Fruit fly (Drosophila melanogaster) whole organism, embryonic: ENCODE data around the gene CG15550.
A peak's percentile ranks its signal among the peaks of the same experiment; 100 is the strongest.

Source experiments
- CG10274 ChIP-seq: fragments of 200-800 bp; sonication (Bioruptor generic); optimal IDR thresholded peaks from 3 replicates; lab custom pipeline; 2017; ENCODE audit warnings: missing biosample characterization, mild to moderate bottlenecking, missing genetic modification characterization
- CG11398 ChIP-seq: fragments of 200-800 bp; sonication (Bioruptor generic); optimal IDR thresholded peaks from 2 replicates; lab custom pipeline; 2016; ENCODE audit warnings: missing biosample characterization, missing genetic modification characterization
- CG11696 ChIP-seq: fragments of 200-800 bp; sonication (Bioruptor generic); IDR thresholded peaks from 2 replicates; pipeline ENCODE4 v1.3.6; 2022; ENCODE audit warnings: missing biosample characterization, missing genetic modification characterization
- CG12104 ChIP-seq: fragments of 200-800 bp; sonication (Bioruptor generic); optimal IDR thresholded peaks from 3 replicates; lab custom pipeline; 2016; ENCODE audit warnings: missing biosample characterization, missing genetic modification characterization
- CG12219 ChIP-seq: fragments of 200-800 bp; sonication (Bioruptor generic); optimal IDR thresholded peaks from 3 replicates; lab custom pipeline; 2018; ENCODE audit warnings: missing biosample characterization, mild to moderate bottlenecking, missing genetic modification characterization
- CG12744 ChIP-seq: fragments of 200-800 bp; sonication (Bioruptor generic); optimal IDR thresholded peaks from 2 replicates; lab custom pipeline; 2016; ENCODE audit warnings: missing biosample characterization, missing genetic modification characterization
- CG14710 ChIP-seq: fragments of 200-800 bp; sonication (Bioruptor generic); optimal IDR thresholded peaks from 3 replicates; lab custom pipeline; 2019; ENCODE audit warnings: missing biosample characterization, mild to moderate bottlenecking, missing genetic modification characterization, moderate library complexity
- CG14860 ChIP-seq: fragments of 200-800 bp; sonication (Bioruptor generic); IDR thresholded peaks from 3 replicates; pipeline ENCODE4 v1.3.6; 2022; ENCODE audit warnings: missing biosample characterization, missing genetic modification characterization; ENCODE audit not compliant: partially characterized antibody
- CG14965 ChIP-seq: fragments of 200-800 bp; sonication (Bioruptor generic); optimal IDR thresholded peaks from 2 replicates; lab custom pipeline; 2016; ENCODE audit warnings: missing biosample characterization, missing genetic modification characterization, borderline replicate concordance
- CG15269 ChIP-seq: fragments of 200-800 bp; sonication (Bioruptor generic); optimal IDR thresholded peaks from 2 replicates; lab custom pipeline; 2018; ENCODE audit warnings: missing biosample characterization, mild to moderate bottlenecking, missing genetic modification characterization, moderate library complexity
- CG17912 ChIP-seq: fragments of 200-800 bp; sonication (Bioruptor generic); optimal IDR thresholded peaks from 2 replicates; lab custom pipeline; 2018; ENCODE audit warnings: missing biosample characterization, mild to moderate bottlenecking, missing genetic modification characterization
- CG30020 ChIP-seq: fragments of 200-800 bp; optimal IDR thresholded peaks from 2 replicates; lab custom pipeline; 2019; ENCODE audit warnings: missing biosample characterization, mild to moderate bottlenecking, missing genetic modification characterization, moderate library complexity
- CG32767 ChIP-seq: fragments of 200-800 bp; sonication (Bioruptor generic); IDR thresholded peaks from 2 replicates; pipeline ENCODE4 v1.3.6; 2022; ENCODE audit warnings: missing biosample characterization, missing genetic modification characterization
- CG4854 ChIP-seq: fragments of 200-800 bp; sonication (Bioruptor generic); optimal IDR thresholded peaks from 2 replicates; lab custom pipeline; 2016; ENCODE audit warnings: missing biosample characterization, missing genetic modification characterization, inconsistent platforms
- CHES-1-like ChIP-seq: fragments of 200-800 bp; sonication (Bioruptor generic); optimal IDR thresholded peaks from 2 replicates; lab custom pipeline; 2016; ENCODE audit warnings: missing biosample characterization, missing genetic modification characterization
- Fer3 ChIP-seq: fragments of 200-800 bp; sonication (Bioruptor generic); optimal IDR thresholded peaks from 2 replicates; lab custom pipeline; 2018; ENCODE audit warnings: missing biosample characterization, mild to moderate bottlenecking, missing genetic modification characterization, moderate library complexity
- GATAe ChIP-seq: fragments of 200-800 bp; sonication (Bioruptor generic); conservative IDR thresholded peaks from 2 replicates; pipeline ENCODE4 v1.3.6; 2022; ENCODE audit warnings: missing biosample characterization, missing genetic modification characterization
- Hey ChIP-seq: fragments of 200-800 bp; sonication (Bioruptor generic); optimal IDR thresholded peaks from 3 replicates; lab custom pipeline; 2018; ENCODE audit warnings: missing biosample characterization, mild to moderate bottlenecking, missing genetic modification characterization
- Hr78 ChIP-seq, 2 experiments: fragments of 200-800 bp in 1 of 2; fragments of >200 bp in 1 of 2; sonication (Bioruptor generic) in 1 of 2; optimal IDR thresholded peaks; 2 replicates each; lab custom pipeline; 2017 to 2019; ENCODE audit warnings: missing biosample characterization in 2 of 2, missing genetic modification characterization in 2 of 2, mild to moderate bottlenecking in 1 of 2, moderate library complexity in 1 of 2
- Lpt ChIP-seq: fragments of >200 bp; optimal IDR thresholded peaks from 2 replicates; lab custom pipeline; 2018; ENCODE audit warnings: missing biosample characterization, missing genetic modification characterization
- Meics ChIP-seq: fragments of 200-800 bp; sonication (Bioruptor generic); optimal IDR thresholded peaks from 2 replicates; lab custom pipeline; 2017; ENCODE audit warnings: missing biosample characterization, mild to moderate bottlenecking, missing genetic modification characterization
- NC2β ChIP-seq: fragments of 200-800 bp; sonication (Bioruptor generic); optimal IDR thresholded peaks from 2 replicates; lab custom pipeline; 2016; ENCODE audit warnings: missing biosample characterization, missing genetic modification characterization
- NK7.1 ChIP-seq: fragments of 200-800 bp; sonication (Bioruptor generic); optimal IDR thresholded peaks from 3 replicates; lab custom pipeline; 2016; ENCODE audit warnings: missing biosample characterization, missing genetic modification characterization
- Oaz ChIP-seq: fragments of 200-800 bp; sonication (Bioruptor generic); IDR thresholded peaks from 2 replicates; pipeline ENCODE4 v1.3.6; 2022; ENCODE audit warnings: missing biosample characterization, missing genetic modification characterization
- Ravus ChIP-seq: fragments of 200-800 bp; sonication (Bioruptor generic); IDR thresholded peaks from 2 replicates; pipeline ENCODE4 v1.3.6; 2022; ENCODE audit warnings: missing biosample characterization, missing genetic modification characterization
- Six4 ChIP-seq: fragments of 200-800 bp; sonication (Bioruptor generic); optimal IDR thresholded peaks from 2 replicates; lab custom pipeline; 2016; ENCODE audit warnings: missing biosample characterization, missing genetic modification characterization
- YL-1 ChIP-seq: fragments of 200-800 bp; sonication (Bioruptor generic); optimal IDR thresholded peaks from 3 replicates; lab custom pipeline; 2017; ENCODE audit warnings: missing biosample characterization, mild to moderate bottlenecking, missing genetic modification characterization
- ac ChIP-seq: fragments of 200-800 bp; sonication (Bioruptor generic); optimal IDR thresholded peaks from 3 replicates; lab custom pipeline; 2017; ENCODE audit warnings: missing biosample characterization, mild to moderate bottlenecking, missing genetic modification characterization
- bbx ChIP-seq: fragments of 200-800 bp; sonication (Bioruptor generic); IDR thresholded peaks from 2 replicates; pipeline ENCODE4 v1.3.6; 2022; ENCODE audit warnings: missing biosample characterization, missing genetic modification characterization; ENCODE audit not compliant: partially characterized antibody
- br ChIP-seq: fragments of >200 bp; optimal IDR thresholded peaks from 2 replicates; lab custom pipeline; 2017
- btn ChIP-seq: fragments of 200-800 bp; sonication (Bioruptor generic); optimal IDR thresholded peaks from 2 replicates; lab custom pipeline; 2016; ENCODE audit warnings: missing biosample characterization, missing genetic modification characterization
- chif ChIP-seq, 2 experiments: fragments of 200-800 bp; sonication (Bioruptor generic); optimal IDR thresholded peaks; 3 replicates each; lab custom pipeline; 2016; ENCODE audit warnings: missing biosample characterization in 2 of 2, missing genetic modification characterization in 2 of 2
- croc ChIP-seq: fragments of 200-800 bp; sonication (Bioruptor generic); conservative IDR thresholded peaks from 3 replicates; pipeline ENCODE4 v1.3.6; 2022; ENCODE audit warnings: missing biosample characterization, missing genetic modification characterization
- crol ChIP-seq: fragments of 200-800 bp; sonication (Bioruptor generic); IDR thresholded peaks from 2 replicates; pipeline ENCODE4 v1.3.6; 2022; ENCODE audit warnings: missing biosample characterization, missing genetic modification characterization
- da ChIP-seq: fragments of 200-800 bp; sonication (Bioruptor generic); optimal IDR thresholded peaks from 2 replicates; lab custom pipeline; 2016; ENCODE audit warnings: missing biosample characterization, missing genetic modification characterization
- gcm ChIP-seq: fragments of 200-800 bp; sonication (Bioruptor generic); optimal IDR thresholded peaks from 2 replicates; lab custom pipeline; 2019; ENCODE audit warnings: missing biosample characterization, mild to moderate bottlenecking, missing genetic modification characterization, moderate library complexity
- grau ChIP-seq: fragments of 200-800 bp; optimal IDR thresholded peaks from 3 replicates; lab custom pipeline; 2019; ENCODE audit warnings: missing biosample characterization, mild to moderate bottlenecking, missing genetic modification characterization, moderate library complexity
- lmd ChIP-seq: fragments of 200-800 bp; sonication (Bioruptor generic); IDR thresholded peaks from 2 replicates; pipeline ENCODE4 v1.3.6; 2022; ENCODE audit warnings: missing biosample characterization, missing genetic modification characterization
- onecut ChIP-seq: fragments of 200-800 bp; sonication (Bioruptor generic); IDR thresholded peaks from 2 replicates; pipeline ENCODE4 v1.3.6; 2022; ENCODE audit warnings: missing biosample characterization, missing genetic modification characterization
- otp ChIP-seq: fragments of 200-800 bp; sonication (Bioruptor generic); IDR thresholded peaks from 3 replicates; pipeline ENCODE4, ENCODE4 v1.3.6; 2022; ENCODE audit warnings: missing biosample characterization, missing genetic modification characterization
- pum ChIP-seq: fragments of 200-800 bp; sonication (Bioruptor generic); optimal IDR thresholded peaks from 2 replicates; lab custom pipeline; 2016; ENCODE audit warnings: missing biosample characterization, missing genetic modification characterization
- run ChIP-seq: fragments of 200-800 bp; sonication (Bioruptor generic); optimal IDR thresholded peaks from 3 replicates; lab custom pipeline; 2018; ENCODE audit warnings: missing biosample characterization, mild to moderate bottlenecking, missing genetic modification characterization
- sim ChIP-seq: fragments of 200-800 bp; sonication (Bioruptor generic); IDR thresholded peaks from 2 replicates; pipeline ENCODE4 v1.3.6; 2022; ENCODE audit warnings: missing biosample characterization, missing genetic modification characterization
- sna ChIP-seq: fragments of 200-800 bp; sonication (Bioruptor generic); IDR thresholded peaks from 2 replicates; pipeline ENCODE4 v1.3.6; 2022; ENCODE audit warnings: missing biosample characterization, missing genetic modification characterization; ENCODE audit not compliant: partially characterized antibody
- sr ChIP-seq: fragments of 200-800 bp; sonication (Bioruptor generic); IDR thresholded peaks from 3 replicates; pipeline ENCODE4 v1.3.6; 2022; ENCODE audit warnings: missing biosample characterization, missing genetic modification characterization
- tap ChIP-seq: fragments of 200-800 bp; optimal IDR thresholded peaks from 3 replicates; lab custom pipeline; 2019; ENCODE audit warnings: missing biosample characterization, mild to moderate bottlenecking, missing genetic modification characterization, moderate library complexity
- tll ChIP-seq, 2 experiments: fragments of 200-800 bp in 1 of 2; fragments of >200 bp in 1 of 2; sonication (Bioruptor generic) in 1 of 2; optimal IDR thresholded peaks; 2 replicates each; lab custom pipeline; 2017 to 2019; ENCODE audit warnings: missing biosample characterization in 2 of 2, missing genetic modification characterization in 2 of 2, mild to moderate bottlenecking in 1 of 2, moderate library complexity in 1 of 2
- unpg ChIP-seq: fragments of 200-800 bp; sonication (Bioruptor generic); optimal IDR thresholded peaks from 3 replicates; lab custom pipeline; 2018; ENCODE audit warnings: missing biosample characterization, mild to moderate bottlenecking, missing genetic modification characterization, moderate library complexity
- yki ChIP-seq: fragments of >200 bp; optimal IDR thresholded peaks from 3 replicates; lab custom pipeline; 2018

CG15550 gene

dm6 chr3R:30887711-30888549 lies 49.0 kb downstream of the CG15550 start (continued):
- TF ChIP-seq Lpt = no peak
- peak; percentile 93 for TF ChIP-seq grau (tag; lab: Kevin White, UChicago)
- TF ChIP-seq sr (GFP tag; lab: Robert Waterston, UW) = peak; percentile 59; the same call in 2 of the 3 replicates
- TF ChIP-seq CG15269 (tag; lab: Kevin White, UChicago) = no peak
- TF ChIP-seq CG14965 = no peak
- no peak for TF ChIP-seq tap (tag; lab: Kevin White, UChicago)
- no peak for TF ChIP-seq btn (GFP tag; lab: Kevin White, UChicago)
- TF ChIP-seq pum = peak; percentile 52
- peak; percentile 33 to 60 for TF ChIP-seq chif (GFP tag; optimal IDR thresholded peaks at IDR 0.05; lab: Kevin White, UChicago)
- no peak for TF ChIP-seq tll (GFP tag; optimal IDR thresholded peaks at IDR 0.05; lab: Kevin White, UChicago)
- no peak for TF ChIP-seq CG30020 (tag; lab: Kevin White, UChicago)
- no peak for TF ChIP-seq Six4 (GFP tag; lab: Kevin White, UChicago)
- peak; percentile 42 for TF ChIP-seq onecut (GFP tag; lab: Robert Waterston, UW)
- no peak for TF ChIP-seq Hr78 (GFP tag; optimal IDR thresholded peaks at IDR 0.05; lab: Kevin White, UChicago)
- TF ChIP-seq CHES-1-like (GFP tag; lab: Kevin White, UChicago) = peak; percentile 52
- no peak for TF ChIP-seq sna (GFP tag; lab: Robert Waterston, UW)
- no peak for TF ChIP-seq bbx (GFP tag; lab: Robert Waterston, UW)
- TF ChIP-seq CG32767 (GFP tag; lab: Robert Waterston, UW) = 0 out of 2 replicates have a peak, but pooled peaks have one; percentile 36
- no peak for TF ChIP-seq da (GFP tag; lab: Kevin White, UChicago)
- no peak; the same call in 1 of the 2 replicates for TF ChIP-seq Ravus (GFP tag; lab: Robert Waterston, UW)
- TF ChIP-seq NC2β (GFP tag; lab: Kevin White, UChicago) = peak; percentile 66
- TF ChIP-seq sim = no peak
- peak; percentile 35 for TF ChIP-seq CG11398
- no peak for TF ChIP-seq CG14860 (GFP tag; lab: Robert Waterston, UW)
- TF ChIP-seq Fer3 (tag; lab: Kevin White, UChicago) = peak; percentile 71
- TF ChIP-seq lmd (GFP tag; lab: Robert Waterston, UW) = peak; percentile 74
- TF ChIP-seq run = no peak
- 0 out of 2 replicates have a peak, but pooled peaks have one; percentile 12 for TF ChIP-seq GATAe (GFP tag; lab: Robert Waterston, UW)
- peak; percentile 32 for TF ChIP-seq gcm (GFP tag; lab: Kevin White, UChicago)
- peak; percentile 63; the same call in 1 of the 3 replicates for TF ChIP-seq otp (GFP tag; lab: Robert Waterston, UW)
- no peak for TF ChIP-seq ac (GFP tag; lab: Kevin White, UChicago)
- no peak for TF ChIP-seq br (lab: Kevin White, UChicago)
- no peak for TF ChIP-seq yki (lab: Kevin White, UChicago)
- TF ChIP-seq Oaz (GFP tag; lab: Robert Waterston, UW) = 0 out of 2 replicates have a peak, but pooled peaks have one; percentile 39
- TF ChIP-seq CG14710 (tag; lab: Kevin White, UChicago) = peak; percentile 32
- TF ChIP-seq croc (GFP tag; lab: Robert Waterston, UW) = peak; percentile 36; the same call in 1 of the 3 replicates
- TF ChIP-seq CG12744 = peak; percentile 5
- TF ChIP-seq CG4854 (GFP tag; lab: Kevin White, UChicago) = peak; percentile 25
- no peak for TF ChIP-seq YL-1 (GFP tag; lab: Kevin White, UChicago)
- peak; percentile 29; the same call in 1 of the 2 replicates for TF ChIP-seq CG11696 (GFP tag; lab: Robert Waterston, UW)
- TF ChIP-seq Meics (GFP tag; lab: Kevin White, UChicago) = peak; percentile 59
- peak; percentile 33 for TF ChIP-seq CG10274 (GFP tag; lab: Kevin White, UChicago)
- no peak for TF ChIP-seq CG17912 (GFP tag; lab: Kevin White, UChicago)
- peak; percentile 58 for TF ChIP-seq CG12219 (GFP tag; lab: Kevin White, UChicago)
- 0 out of 2 replicates have a peak, but pooled peaks have one; percentile 20 for TF ChIP-seq crol (GFP tag; lab: Robert Waterston, UW)
- TF ChIP-seq unpg = no peak
- no peak for TF ChIP-seq CG12104
- TF ChIP-seq Hey (tag; lab: Kevin White, UChicago) = peak; percentile 66
- peak; percentile 7 for TF ChIP-seq NK7.1
